Fruit fly (Drosophila melanogaster): ENCODE measurements around the gene CG45071.

Gene CG45071

dm6 chr3L:15136659-15137572 is 31.2 kb downstream of the CG45071 start, which contains the start of gene CG12316 (continued):
- peak; percentile 93 for TF ChIP-seq Spps (tag; optimal IDR thresholded peaks at IDR 0.05)
- TF ChIP-seq lbe (GFP tag; optimal IDR thresholded peaks at IDR 0.05), result peak; percentile 91
- peak; percentile 65; the same call in 2 of the 3 replicates for TF ChIP-seq CG11560 (tag; IDR thresholded peaks at IDR 0.05)
- peak; percentile 86 for TF ChIP-seq az2 (GFP tag; optimal IDR thresholded peaks at IDR 0.05)
- TF ChIP-seq exex (tag; optimal IDR thresholded peaks at IDR 0.05), result peak; percentile 74
- peak; percentile 95 for TF ChIP-seq Mes4 (GFP tag; optimal IDR thresholded peaks at IDR 0.05)
- peak; percentile 77 for TF ChIP-seq Abd-B (GFP tag; optimal IDR thresholded peaks at IDR 0.05)
- TF ChIP-seq D19A (tag; optimal IDR thresholded peaks at IDR 0.05), result peak; percentile 90
- TF ChIP-seq jumu (GFP tag; optimal IDR thresholded peaks at IDR 0.05), result peak; percentile 94
- no peak for TF ChIP-seq h (optimal IDR thresholded peaks at IDR 0.05)
- peak; percentile 79 for TF ChIP-seq Deaf1 (tag; optimal IDR thresholded peaks at IDR 0.05)
- peak; percentile 87 for TF ChIP-seq CG15514 (GFP tag; optimal IDR thresholded peaks at IDR 0.05)
- TF ChIP-seq Side (GFP tag; optimal IDR thresholded peaks at IDR 0.05), result peak; percentile 93
- peak; percentile 56 for TF ChIP-seq CG14965 (GFP tag; optimal IDR thresholded peaks at IDR 0.05; ENCODE audit: borderline replicate concordance)
- TF ChIP-seq shn (GFP tag; optimal IDR thresholded peaks at IDR 0.05), result peak; percentile 93
- peak; percentile 80 for TF ChIP-seq Rx (GFP tag; IDR thresholded peaks at IDR 0.05)
- peak; percentile 76 for TF ChIP-seq croc (GFP tag; conservative IDR thresholded peaks at IDR 0.05)
- TF ChIP-seq trem (tag; optimal IDR thresholded peaks at IDR 0.05), result peak; percentile 91
- peak; percentile 87 for TF ChIP-seq Bdp1 (GFP tag; optimal IDR thresholded peaks at IDR 0.05)
- peak; percentile 85 for TF ChIP-seq Scr (GFP tag; IDR thresholded peaks at IDR 0.05; ENCODE audit: partially characterized antibody)
- peak; percentile 72 for TF ChIP-seq Kr (GFP tag; optimal IDR thresholded peaks at IDR 0.05)
- TF ChIP-seq CG11696 (GFP tag; IDR thresholded peaks at IDR 0.05), result peak; percentile 45
- peak; percentile 91 for TF ChIP-seq CG1233 (GFP tag; optimal IDR thresholded peaks at IDR 0.05)
- TF ChIP-seq CG12659 (GFP tag; optimal IDR thresholded peaks at IDR 0.05), result peak; percentile 92
- peak; percentile 77 for TF ChIP-seq CG1602 (GFP tag; optimal IDR thresholded peaks at IDR 0.05)
- no peak for TF ChIP-seq CG1832 (GFP tag; optimal IDR thresholded peaks at IDR 0.05)
- TF ChIP-seq CG32767 (GFP tag; IDR thresholded peaks at IDR 0.05), result peak; percentile 90; the same call in 1 of the 2 replicates
- TF ChIP-seq NFAT (GFP tag; IDR thresholded peaks at IDR 0.05), result no peak; the same call in 1 of the 2 replicates
- TF ChIP-seq Dbx (GFP tag; IDR thresholded peaks at IDR 0.05), result peak; percentile 79
- TF ChIP-seq HLHmδ (GFP tag; optimal IDR thresholded peaks at IDR 0.05), result no peak
- TF ChIP-seq CG12219 (GFP tag; optimal IDR thresholded peaks at IDR 0.05), result peak; percentile 95
- peak; percentile 96 for TF ChIP-seq Fer1 (GFP tag; optimal IDR thresholded peaks at IDR 0.05)
- TF ChIP-seq sob (GFP tag; IDR thresholded peaks at IDR 0.05), result peak; percentile 82
- TF ChIP-seq CG6683 (GFP tag; optimal IDR thresholded peaks at IDR 0.05), result peak; percentile 81
- TF ChIP-seq Dek (tag; optimal IDR thresholded peaks at IDR 0.05), result peak; percentile 77
- TF ChIP-seq ken (GFP tag; IDR thresholded peaks at IDR 0.05), result peak; percentile 85
- TF ChIP-seq cad (GFP tag; optimal IDR thresholded peaks at IDR 0.05), result no peak
- TF ChIP-seq NC2α (GFP tag; optimal IDR thresholded peaks at IDR 0.05), result peak; percentile 85
- TF ChIP-seq unpg (GFP tag; optimal IDR thresholded peaks at IDR 0.05), result peak; percentile 94
- TF ChIP-seq ewg (GFP tag; optimal IDR thresholded peaks at IDR 0.05), result peak; percentile 79
- peak; percentile 83 for TF ChIP-seq hbn (GFP tag; IDR thresholded peaks at IDR 0.05; ENCODE audit: partially characterized antibody)
- peak; percentile 98 for TF ChIP-seq Ets65A (GFP tag)
- peak; percentile 96 for TF ChIP-seq row (GFP tag; IDR thresholded peaks at IDR 0.05)
- TF ChIP-seq nau (GFP tag; optimal IDR thresholded peaks at IDR 0.05), result no peak
- peak; percentile 83 for TF ChIP-seq HLH4C (GFP tag; IDR thresholded peaks at IDR 0.05; ENCODE audit: partially characterized antibody)
- peak; percentile 15 for TF ChIP-seq CG31388 (GFP tag; optimal IDR thresholded peaks at IDR 0.05)
- TF ChIP-seq ERR (GFP tag; optimal IDR thresholded peaks at IDR 0.05), result peak; percentile 87
- TF ChIP-seq Bgb (GFP tag; IDR thresholded peaks at IDR 0.05; ENCODE audit: partially characterized antibody), result peak; percentile 81

All from whole organism, embryonic.